Worm (Caenorhabditis elegans) whole organism, young adult: ENCODE data around the gene med-2.

Experiments
- B0035.1 ChIP-seq: sonication (generic microtip); optimal IDR thresholded peaks from 2 replicates; lab custom pipeline; 2016; ENCODE audit warnings: missing genetic modification characterization, mild to moderate bottlenecking, missing compliant biosample characterization, missing genotype, missing genetic modification reagents
- B0261.1 ChIP-seq: sonication (generic microtip); optimal IDR thresholded peaks from 2 replicates; lab custom pipeline; 2016; ENCODE audit warnings: mild to moderate bottlenecking, missing genetic modification characterization, moderate library complexity, missing compliant biosample characterization
- C17E4.6 ChIP-seq: fragments of 200-800 bp; sonication (Bioruptor generic); IDR thresholded peaks from 2 replicates; pipeline ENCODE4 v1.3.6; 2022; ENCODE audit warnings: missing genetic modification reagents, missing genetic modification characterization, missing compliant biosample characterization
- F10E7.11 ChIP-seq: sonication (generic microtip); optimal IDR thresholded peaks from 2 replicates; lab custom pipeline; 2017; ENCODE audit warnings: mild to moderate bottlenecking, missing genetic modification characterization, moderate library complexity, missing compliant biosample characterization
- F33H1.4 ChIP-seq: fragments of 200-800 bp; sonication (Bioruptor generic); IDR thresholded peaks from 2 replicates; pipeline ENCODE4 v1.3.6; 2022; ENCODE audit warnings: missing genetic modification reagents, missing genetic modification characterization, missing compliant biosample characterization
- F55B11.4 ChIP-seq: sonication (generic microtip); optimal IDR thresholded peaks from 2 replicates; lab custom pipeline; 2016; ENCODE audit warnings: missing compliant biosample characterization, missing genetic modification characterization, borderline replicate concordance; ENCODE audit not compliant: insufficient read depth
- K11D2.4 ChIP-seq: fragments of 200-800 bp; sonication (Bioruptor generic); IDR thresholded peaks from 2 replicates; pipeline ENCODE4 v1.3.6; 2022; ENCODE audit warnings: missing genetic modification reagents, missing genetic modification characterization, missing compliant biosample characterization
- T26A5.8 ChIP-seq: sonication (generic microtip); optimal IDR thresholded peaks from 2 replicates; lab custom pipeline; 2016; ENCODE audit warnings: missing genetic modification characterization, missing compliant biosample characterization
- Y53F4B.3 ChIP-seq: fragments of 200-800 bp; sonication (Bioruptor generic); IDR thresholded peaks from 2 replicates; pipeline ENCODE4 v1.3.6; 2022; ENCODE audit warnings: missing genetic modification reagents, missing genetic modification characterization, missing compliant biosample characterization
- Y56A3A.18 ChIP-seq: fragments of 200-800 bp; sonication (Bioruptor generic); IDR thresholded peaks from 2 replicates; pipeline ENCODE4 v1.3.6; 2022; ENCODE audit warnings: missing genetic modification reagents, missing genetic modification characterization, missing compliant biosample characterization
- Y67H2A.10 ChIP-seq: fragments of 200-800 bp; sonication (Bioruptor generic); conservative IDR thresholded peaks from 2 replicates; pipeline ENCODE4 v1.3.6; 2022; ENCODE audit warnings: missing genetic modification reagents, missing genetic modification characterization, missing compliant biosample characterization
- Y95B8A.8 ChIP-seq: fragments of 200-800 bp; sonication (Bioruptor generic); IDR thresholded peaks from 2 replicates; pipeline ENCODE4 v1.3.6; 2022; ENCODE audit warnings: missing genetic modification reagents, missing genetic modification characterization, missing compliant biosample characterization
- aptf-2 ChIP-seq: fragments of 200-800 bp; sonication (Bioruptor generic); conservative IDR thresholded peaks from 2 replicates; pipeline ENCODE4 v1.3.6; 2022; ENCODE audit warnings: missing genetic modification reagents, missing genetic modification characterization, missing compliant biosample characterization
- aptf-3 ChIP-seq: fragments of 200-800 bp; sonication (Bioruptor generic); IDR thresholded peaks from 2 replicates; pipeline ENCODE4 v1.3.6; 2022; ENCODE audit warnings: missing genetic modification characterization, missing compliant biosample characterization
- attf-3 ChIP-seq: fragments of 200-800 bp; sonication (Bioruptor generic); conservative IDR thresholded peaks from 2 replicates; pipeline ENCODE4 v1.3.6; 2022; ENCODE audit warnings: missing genetic modification reagents, missing genetic modification characterization, missing compliant biosample characterization
- attf-5 ChIP-seq: fragments of 200-800 bp; sonication (Bioruptor generic); optimal IDR thresholded peaks from 2 replicates; lab custom pipeline; 2018; ENCODE audit warnings: mild to moderate bottlenecking, missing genetic modification characterization, missing compliant biosample characterization
- bed-1 ChIP-seq: fragments of 200-800 bp; sonication (Bioruptor generic); IDR thresholded peaks from 2 replicates; pipeline ENCODE4 v1.3.6; 2022; ENCODE audit warnings: missing genetic modification reagents, missing genetic modification characterization, missing compliant biosample characterization
- cebp-1 ChIP-seq, 2 experiments: fragments of 200-800 bp in 1 of 2; sonication (Bioruptor generic) in 1 of 2; sonication (generic microtip) in 1 of 2; IDR thresholded peaks in 1 of 2; optimal IDR thresholded peaks in 1 of 2; 2 replicates each; pipeline versions ENCODE4 v1.3.6 to Lab custom; 2017 to 2022; ENCODE audit warnings: missing compliant biosample characterization in 2 of 2, missing genetic modification characterization in 2 of 2, mild to moderate bottlenecking in 1 of 2, missing genetic modification reagents in 1 of 2, moderate library complexity in 1 of 2
- ceh-100 ChIP-seq: fragments of 200-800 bp; sonication (Bioruptor generic); IDR thresholded peaks from 2 replicates; pipeline ENCODE4 v1.3.6; 2022; ENCODE audit warnings: missing genetic modification reagents, missing genetic modification characterization, missing compliant biosample characterization
- chd-7 ChIP-seq: sonication (generic microtip); optimal IDR thresholded peaks from 2 replicates; lab custom pipeline; 2016; ENCODE audit warnings: mild to moderate bottlenecking, missing genetic modification characterization, moderate library complexity, missing compliant biosample characterization
- ets-4 ChIP-seq: fragments of 200-800 bp; sonication (Bioruptor generic); optimal IDR thresholded peaks from 2 replicates; lab custom pipeline; 2018; ENCODE audit warnings: mild to moderate bottlenecking, missing genetic modification characterization, missing compliant biosample characterization
- fkh-3 ChIP-seq: sonication (generic microtip); optimal IDR thresholded peaks from 2 replicates; lab custom pipeline; 2016; ENCODE audit warnings: mild to moderate bottlenecking, missing genetic modification characterization, missing compliant biosample characterization
- gei-17 ChIP-seq: fragments of 200-800 bp; sonication (Bioruptor generic); optimal IDR thresholded peaks from 2 replicates; lab custom pipeline; 2018; ENCODE audit warnings: mild to moderate bottlenecking, missing genetic modification characterization, missing compliant biosample characterization
- him-1 ChIP-seq: sonication (generic microtip); optimal IDR thresholded peaks from 2 replicates; lab custom pipeline; 2016; ENCODE audit warnings: missing genotype, missing genetic modification reagents, missing genetic modification characterization, missing compliant biosample characterization
- hrde-1 ChIP-seq: sonication (generic microtip); optimal IDR thresholded peaks from 2 replicates; lab custom pipeline; 2016; ENCODE audit warnings: missing genetic modification characterization, mild to moderate bottlenecking, missing compliant biosample characterization, moderate library complexity, missing genotype, missing genetic modification reagents, borderline replicate concordance
- lag-1 ChIP-seq: fragments of 200-800 bp; sonication (Bioruptor generic); IDR thresholded peaks from 2 replicates; pipeline ENCODE4 v1.3.6; 2022; ENCODE audit warnings: missing genetic modification reagents, missing genetic modification characterization, missing compliant biosample characterization
- let-526 ChIP-seq: fragments of 200-800 bp; sonication (Bioruptor generic); IDR thresholded peaks from 2 replicates; pipeline ENCODE4 v1.3.6; 2022; ENCODE audit warnings: missing genetic modification reagents, missing genetic modification characterization, missing compliant biosample characterization
- lsy-27 ChIP-seq: sonication (generic microtip); optimal IDR thresholded peaks from 2 replicates; lab custom pipeline; 2017; ENCODE audit warnings: missing genetic modification characterization, mild to moderate bottlenecking, missing compliant biosample characterization, antibody characterized with exemption, missing genotype, borderline replicate concordance; ENCODE audit not compliant: insufficient read depth
- madf-10 ChIP-seq: sonication (generic microtip); optimal IDR thresholded peaks from 2 replicates; lab custom pipeline; 2016; ENCODE audit warnings: mild to moderate bottlenecking, missing genetic modification characterization, missing compliant biosample characterization
- madf-3 ChIP-seq: fragments of 200-800 bp; sonication (Bioruptor generic); IDR thresholded peaks from 2 replicates; pipeline ENCODE4 v1.3.6; 2022; ENCODE audit warnings: missing genetic modification reagents, missing genetic modification characterization, missing compliant biosample characterization
- mes-4 ChIP-seq: sonication (generic microtip); optimal IDR thresholded peaks from 2 replicates; lab custom pipeline; 2016; ENCODE audit warnings: missing genotype, missing genetic modification characterization, missing compliant biosample characterization
- nfya-2 ChIP-seq: fragments of 200-800 bp; sonication (Bioruptor generic); IDR thresholded peaks from 2 replicates; pipeline ENCODE4 v1.3.6; 2022; ENCODE audit warnings: missing genetic modification reagents, missing genetic modification characterization, missing compliant biosample characterization
- nfyb-1 ChIP-seq: fragments of 200-800 bp; sonication (Bioruptor generic); IDR thresholded peaks from 2 replicates; pipeline ENCODE4 v1.3.6; 2022; ENCODE audit warnings: missing genetic modification reagents, missing genetic modification characterization, missing compliant biosample characterization
- nhr-120 ChIP-seq: fragments of 200-800 bp; sonication (Bioruptor generic); IDR thresholded peaks from 2 replicates; pipeline ENCODE4 v1.3.6; 2022; ENCODE audit warnings: missing genetic modification characterization, missing compliant biosample characterization
- nhr-27 ChIP-seq: fragments of 200-800 bp; sonication (Bioruptor generic); optimal IDR thresholded peaks from 2 replicates; lab custom pipeline; 2018; ENCODE audit warnings: mild to moderate bottlenecking, missing genetic modification characterization, moderate library complexity, missing compliant biosample characterization
- nhr-80 ChIP-seq: sonication (generic microtip); optimal IDR thresholded peaks from 2 replicates; lab custom pipeline; 2016; ENCODE audit warnings: missing genetic modification characterization, missing compliant biosample characterization
- pha-4 ChIP-seq: fragments of 150-350 bp; sonication (generic microtip); optimal IDR thresholded peaks from 2 replicates; lab custom pipeline; 2014; ENCODE audit warnings: missing biosample characterization, missing genetic modification reagents, missing genetic modification characterization
- rcor-1 ChIP-seq: fragments of 200-800 bp; sonication (Bioruptor generic); IDR thresholded peaks from 2 replicates; pipeline ENCODE4 v1.3.6; 2022; ENCODE audit warnings: missing genetic modification reagents, missing genetic modification characterization, missing compliant biosample characterization
- rec-8 ChIP-seq, 2 experiments: sonication (generic microtip); optimal IDR thresholded peaks; 2 replicates each; lab custom pipeline; 2016; ENCODE audit warnings: mild to moderate bottlenecking in 2 of 2, missing genetic modification characterization in 2 of 2, missing genetic modification reagents in 2 of 2, missing genotype in 2 of 2, missing biosample characterization in 1 of 2, missing compliant biosample characterization in 1 of 2, moderate library complexity in 1 of 2
- repo-1 ChIP-seq: sonication (generic microtip); optimal IDR thresholded peaks from 2 replicates; lab custom pipeline; 2017; ENCODE audit warnings: mild to moderate bottlenecking, missing genetic modification characterization, missing compliant biosample characterization
- rpc-1 ChIP-seq, 2 experiments: fragments of 150-350 bp in 1 of 2; sonication (generic microtip) in 1 of 2; optimal IDR thresholded peaks; 2 replicates each; lab custom pipeline; 2014 to 2018; ENCODE audit warnings: missing biosample characterization in 1 of 2, missing genetic modification characterization in 1 of 2, missing genetic modification reagents in 1 of 2, missing genotype in 1 of 2
- snpc-1.1 ChIP-seq: sonication (generic microtip); optimal IDR thresholded peaks from 2 replicates; lab custom pipeline; 2017; ENCODE audit warnings: missing genetic modification characterization, mild to moderate bottlenecking, missing compliant biosample characterization, antibody characterized with exemption, moderate library complexity, missing genotype, missing genetic modification reagents; ENCODE audit not compliant: insufficient read depth
- tbp1 ChIP-seq: fragments of 200-800 bp; sonication (Bioruptor generic); optimal IDR thresholded peaks from 2 replicates; lab custom pipeline; 2018; ENCODE audit warnings: mild to moderate bottlenecking, missing genetic modification characterization, missing compliant biosample characterization
- tbx-9 ChIP-seq: sonication (generic microtip); optimal IDR thresholded peaks from 2 replicates; lab custom pipeline; 2016; ENCODE audit warnings: borderline replicate concordance, missing genetic modification characterization, inconsistent platforms, missing compliant biosample characterization
- unc-62 ChIP-seq: fragments of 150-350 bp; optimal IDR thresholded peaks from 2 replicates; lab custom pipeline; 2014; ENCODE audit warnings: missing biosample characterization, missing genetic modification reagents, missing genetic modification characterization
- zim-3 ChIP-seq: sonication (generic microtip); optimal IDR thresholded peaks from 2 replicates; lab custom pipeline; 2017; ENCODE audit warnings: mild to moderate bottlenecking, missing genetic modification characterization, moderate library complexity, missing compliant biosample characterization
- ztf-25 ChIP-seq: fragments of 200-800 bp; sonication (Bioruptor generic); IDR thresholded peaks from 2 replicates; pipeline ENCODE4 v1.3.6; 2022; ENCODE audit warnings: missing genetic modification reagents, missing genetic modification characterization, missing compliant biosample characterization

The med-2 gene

DNA sequence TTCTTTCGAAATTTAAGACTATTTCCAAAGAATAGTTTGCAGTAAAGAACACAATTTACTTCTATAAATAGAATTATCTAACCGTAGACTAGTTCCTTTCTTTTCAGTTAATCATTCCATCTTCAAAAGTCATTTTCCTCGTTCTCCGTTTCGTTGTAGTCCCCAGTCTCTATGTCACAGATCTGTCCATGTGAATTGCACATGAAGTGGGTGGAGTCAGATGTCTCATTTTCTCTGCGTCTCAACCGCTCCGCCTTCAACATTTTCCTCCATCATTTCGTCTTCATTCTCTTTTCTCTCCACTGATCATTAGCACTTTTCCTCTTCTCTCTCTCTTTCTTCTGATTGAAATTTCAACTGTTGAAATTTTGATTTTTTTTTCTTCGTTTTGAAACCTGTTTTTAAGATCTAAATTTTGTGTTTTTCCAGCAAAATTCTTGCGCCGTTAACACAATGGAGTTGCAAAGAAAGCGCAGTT lies 13.3 kb downstream of the med-2 start, which contains the start of gene T07E3.4 (continued):
- TF ChIP-seq Y95B8A.8 (GFP tag; lab: Robert Waterston, UW) = no peak
- TF ChIP-seq aptf-2 (GFP tag; lab: Robert Waterston, UW) = no peak
- TF ChIP-seq ceh-100 = no peak
- TF ChIP-seq nhr-80 (tag; lab: Kevin White, UChicago) = peak; percentile 35
- no peak for TF ChIP-seq hrde-1 (tag; lab: Kevin White, UChicago)
- TF ChIP-seq zim-3 (tag; lab: Kevin White, UChicago) = no peak
- TF ChIP-seq B0261.1 = no peak
- no peak for TF ChIP-seq snpc-1.1
- TF ChIP-seq gei-17 (GFP tag; lab: Kevin White, UChicago) = no peak
- TF ChIP-seq rpc-1 (optimal IDR thresholded peaks at IDR 0.05; lab: Kevin White, UChicago) = no peak
- TF ChIP-seq rpc-1 (tag; optimal IDR thresholded peaks at IDR 0.05; lab: Kevin White, UChicago) = no peak
- peak; percentile 45 for TF ChIP-seq pha-4 (tag; lab: Kevin White, UChicago)
- TF ChIP-seq Y53F4B.3 (GFP tag; lab: Robert Waterston, UW) = no peak
- TF ChIP-seq nfyb-1 (GFP tag; lab: Robert Waterston, UW) = peak; percentile 33; the same call in 1 of the 2 replicates
- no peak for TF ChIP-seq bed-1 (GFP tag; lab: Robert Waterston, UW)
- no peak for TF ChIP-seq Y67H2A.10 (GFP tag; lab: Robert Waterston, UW)
- no peak for TF ChIP-seq T26A5.8 (tag; lab: Kevin White, UChicago)
- no peak for TF ChIP-seq mes-4 (tag; lab: Kevin White, UChicago)
- no peak for TF ChIP-seq lag-1 (GFP tag; lab: Robert Waterston, UW)
- no peak for TF ChIP-seq rec-8 (tag; optimal IDR thresholded peaks at IDR 0.05; lab: Kevin White, UChicago)
- peak; percentile 13 for TF ChIP-seq chd-7 (tag; lab: Kevin White, UChicago)
- TF ChIP-seq madf-10 = no peak
- TF ChIP-seq rcor-1 (GFP tag; lab: Robert Waterston, UW) = no peak
- no peak for TF ChIP-seq aptf-3
- TF ChIP-seq tbx-9 (tag; lab: Kevin White, UChicago) = no peak
- TF ChIP-seq C17E4.6 = no peak
- TF ChIP-seq ets-4 = no peak
- TF ChIP-seq nfya-2 (GFP tag; lab: Robert Waterston, UW) = no peak
- TF ChIP-seq unc-62 (GFP tag; lab: Kevin White, UChicago) = no peak
- TF ChIP-seq tbp1 (GFP tag; lab: Kevin White, UChicago) = no peak
- no peak for TF ChIP-seq lsy-27 (tag; lab: Kevin White, UChicago)
- TF ChIP-seq nhr-27 (tag; lab: Kevin White, UChicago) = no peak
- no peak for TF ChIP-seq B0035.1
- no peak for TF ChIP-seq let-526 (GFP tag; lab: Robert Waterston, UW)
- TF ChIP-seq repo-1 = no peak
- 0 out of 2 replicates have a peak, but pooled peaks have one; percentile 65 for TF ChIP-seq K11D2.4 (GFP tag; lab: Robert Waterston, UW)
- TF ChIP-seq attf-3 (GFP tag; lab: Robert Waterston, UW) = no peak
- no peak for TF ChIP-seq attf-5 (GFP tag; lab: Kevin White, UChicago)
- no peak for TF ChIP-seq cebp-1 (GFP tag; IDR thresholded peaks at IDR 0.05; lab: Robert Waterston, UW)
- TF ChIP-seq cebp-1 (tag; optimal IDR thresholded peaks at IDR 0.05; lab: Kevin White, UChicago) = peak; percentile 68
- TF ChIP-seq F33H1.4 = no peak
- TF ChIP-seq madf-3 = no peak
- TF ChIP-seq ztf-25 (GFP tag; lab: Robert Waterston, UW) = no peak
- no peak for TF ChIP-seq F10E7.11 (tag; lab: Kevin White, UChicago)
- TF ChIP-seq nhr-120 (GFP tag; lab: Robert Waterston, UW) = no peak
- no peak for TF ChIP-seq him-1
- no peak for TF ChIP-seq Y56A3A.18
- no peak for TF ChIP-seq fkh-3 (tag; lab: Kevin White, UChicago)
- TF ChIP-seq F55B11.4 (tag; lab: Kevin White, UChicago) = no peak
